Worm (Caenorhabditis elegans) whole organism, late embryonic: ENCODE measurements around the gene clec-70.

Experiments used
- ama-1 ChIP-seq: fragments of 150-350 bp; optimal IDR thresholded peaks from 2 replicates; lab custom pipeline; 2014
- dve-1 ChIP-seq: sonication (generic microtip); optimal IDR thresholded peaks from 2 replicates; lab custom pipeline; 2017; ENCODE audit warnings: antibody characterized with exemption, mild to moderate bottlenecking, missing genetic modification characterization, missing compliant biosample characterization
- unc-55 ChIP-seq: sonication (generic microtip); optimal IDR thresholded peaks from 2 replicates; lab custom pipeline; 2017; ENCODE audit warnings: missing biosample characterization, missing genetic modification reagents, missing genetic modification characterization

DNA sequence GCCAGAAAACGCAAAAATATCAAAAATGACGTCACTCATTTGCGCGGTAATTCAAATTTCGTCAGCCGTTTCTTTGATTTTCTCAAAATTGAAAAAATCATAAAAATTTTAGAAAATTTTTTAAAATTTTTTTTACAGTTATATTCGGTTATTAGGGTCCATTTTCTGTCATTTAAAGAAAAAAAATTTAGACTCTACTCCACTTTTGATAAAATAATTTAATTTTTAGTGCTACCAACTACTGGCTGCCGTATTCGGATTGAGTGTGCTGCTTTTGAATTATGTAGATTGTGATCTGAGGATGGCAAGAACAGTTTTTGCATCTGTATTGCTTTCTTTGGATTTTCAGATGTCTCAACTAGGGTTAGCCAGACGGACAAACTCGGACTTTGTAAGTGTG, 30.1 kb downstream of the clec-70 start, which contains the start of gene Y46C8AM.1:
- TF ChIP-seq unc-55 (GFP tag; lab: Kevin White, UChicago) (no peak), ama-1 (lab: Kevin White, UChicago) (no peak), dve-1 (tag; lab: Kevin White, UChicago) (no peak)
